Fruit fly (Drosophila melanogaster) whole organism, embryonic: ENCODE measurements around the gene CG43054.

Experiments used
- ATbp ChIP-seq: fragments of 200-800 bp; sonication (Bioruptor generic); optimal IDR thresholded peaks from 2 replicates; lab custom pipeline; 2017; ENCODE audit warnings: missing biosample characterization, mild to moderate bottlenecking, missing genetic modification characterization, missing genetic modification reagents
- Abd-B ChIP-seq: fragments of 200-800 bp; sonication (Bioruptor generic); optimal IDR thresholded peaks from 2 replicates; lab custom pipeline; 2018; ENCODE audit warnings: missing biosample characterization, mild to moderate bottlenecking, missing genetic modification characterization, moderate library complexity
- CG10366 ChIP-seq: fragments of 200-800 bp; sonication (Bioruptor generic); IDR thresholded peaks from 2 replicates; pipeline ENCODE4 v1.3.6; 2022; ENCODE audit warnings: missing biosample characterization, missing genetic modification characterization
- CG10979 ChIP-seq: fragments of 200-800 bp; sonication (Bioruptor generic); optimal IDR thresholded peaks from 2 replicates; lab custom pipeline; 2018; ENCODE audit warnings: missing biosample characterization, mild to moderate bottlenecking, missing genetic modification characterization, moderate library complexity
- CG11456 ChIP-seq: fragments of 200-800 bp; sonication (Bioruptor generic); IDR thresholded peaks from 3 replicates; pipeline ENCODE4 v1.3.6; 2022; ENCODE audit warnings: missing biosample characterization, missing genetic modification characterization
- CG13775 ChIP-seq: fragments of 200-800 bp; sonication (Bioruptor generic); optimal IDR thresholded peaks from 3 replicates; lab custom pipeline; 2017; ENCODE audit warnings: missing biosample characterization, mild to moderate bottlenecking, missing genetic modification characterization
- CG14667 ChIP-seq: fragments of 200-800 bp; sonication (Bioruptor generic); IDR thresholded peaks from 2 replicates; pipeline ENCODE4 v1.3.6; 2022; ENCODE audit warnings: missing biosample characterization, missing genetic modification characterization
- CG15696 ChIP-seq: fragments of 200-800 bp; sonication (Bioruptor generic); optimal IDR thresholded peaks from 2 replicates; lab custom pipeline; 2019; ENCODE audit warnings: missing biosample characterization, mild to moderate bottlenecking, missing genetic modification characterization, moderate library complexity
- CG17359 ChIP-seq: fragments of 200-800 bp; sonication (Bioruptor generic); optimal IDR thresholded peaks from 3 replicates; lab custom pipeline; 2018; ENCODE audit warnings: missing biosample characterization, mild to moderate bottlenecking, missing genetic modification characterization, moderate library complexity
- CG17612 ChIP-seq: fragments of 200-800 bp; sonication (Bioruptor generic); IDR thresholded peaks from 2 replicates; pipeline ENCODE4 v1.3.6; 2022; ENCODE audit warnings: missing biosample characterization, missing genetic modification characterization
- CG17802 ChIP-seq: fragments of 200-800 bp; sonication (Bioruptor generic); optimal IDR thresholded peaks from 2 replicates; lab custom pipeline; 2018; ENCODE audit warnings: missing biosample characterization, mild to moderate bottlenecking, missing genetic modification characterization, moderate library complexity
- CG18764 ChIP-seq: fragments of 200-800 bp; sonication (Bioruptor generic); optimal IDR thresholded peaks from 3 replicates; lab custom pipeline; 2016; ENCODE audit warnings: missing biosample characterization, missing genetic modification characterization
- CG2129 ChIP-seq: fragments of 200-800 bp; sonication (Bioruptor generic); IDR thresholded peaks from 2 replicates; pipeline ENCODE4 v1.3.6; 2022; ENCODE audit warnings: missing biosample characterization, missing genetic modification characterization; ENCODE audit not compliant: partially characterized antibody
- CG30020 ChIP-seq: fragments of 200-800 bp; optimal IDR thresholded peaks from 2 replicates; lab custom pipeline; 2019; ENCODE audit warnings: missing biosample characterization, mild to moderate bottlenecking, missing genetic modification characterization, moderate library complexity
- CG6791 ChIP-seq: fragments of 200-800 bp; sonication (Bioruptor generic); IDR thresholded peaks from 3 replicates; pipeline ENCODE4 v1.3.6; 2022; ENCODE audit warnings: missing biosample characterization, missing genetic modification characterization; ENCODE audit not compliant: partially characterized antibody
- CG9609 ChIP-seq: fragments of 200-800 bp; sonication (Bioruptor generic); optimal IDR thresholded peaks from 3 replicates; lab custom pipeline; 2016; ENCODE audit warnings: missing biosample characterization, missing genetic modification characterization
- CG9797 ChIP-seq: fragments of 200-800 bp; sonication (Bioruptor generic); optimal IDR thresholded peaks from 3 replicates; lab custom pipeline; 2018; ENCODE audit warnings: missing biosample characterization, mild to moderate bottlenecking, missing genetic modification characterization
- CG9876 ChIP-seq: fragments of 200-800 bp; sonication (Bioruptor generic); optimal IDR thresholded peaks from 2 replicates; lab custom pipeline; 2016; ENCODE audit warnings: missing biosample characterization, missing genetic modification characterization
- D ChIP-seq, 2 experiments: fragments of 200-800 bp in 1 of 2; fragments of >200 bp in 1 of 2; sonication (Bioruptor generic) in 1 of 2; optimal IDR thresholded peaks; 2 replicates in 1 of 2; 3 replicates in 1 of 2; lab custom pipeline; 2017; ENCODE audit warnings: mild to moderate bottlenecking in 1 of 2, missing biosample characterization in 1 of 2, missing genetic modification characterization in 1 of 2, missing genetic modification reagents in 1 of 2
- Eip74EF ChIP-seq, 2 experiments: fragments of 200-800 bp in 1 of 2; fragments of >200 bp in 1 of 2; sonication (Bioruptor generic) in 1 of 2; optimal IDR thresholded peaks; 2 replicates each; lab custom pipeline; 2017 to 2019; ENCODE audit warnings: missing biosample characterization in 2 of 2, missing genetic modification characterization in 2 of 2, mild to moderate bottlenecking in 1 of 2, moderate library complexity in 1 of 2
- Elba2 ChIP-seq: fragments of 200-800 bp; sonication (Bioruptor generic); optimal IDR thresholded peaks from 3 replicates; lab custom pipeline; 2016; ENCODE audit warnings: missing biosample characterization, missing genetic modification characterization
- HLHmδ ChIP-seq: fragments of 200-800 bp; sonication (Bioruptor generic); optimal IDR thresholded peaks from 2 replicates; lab custom pipeline; 2018; ENCODE audit warnings: missing biosample characterization, mild to moderate bottlenecking, missing genetic modification characterization, moderate library complexity
- Hr78 ChIP-seq, 2 experiments: fragments of 200-800 bp in 1 of 2; fragments of >200 bp in 1 of 2; sonication (Bioruptor generic) in 1 of 2; optimal IDR thresholded peaks; 2 replicates each; lab custom pipeline; 2017 to 2019; ENCODE audit warnings: missing biosample characterization in 2 of 2, missing genetic modification characterization in 2 of 2, mild to moderate bottlenecking in 1 of 2, moderate library complexity in 1 of 2
- Mad ChIP-seq: fragments of 200-800 bp; sonication (Bioruptor generic); optimal IDR thresholded peaks from 2 replicates; lab custom pipeline; 2016; ENCODE audit warnings: missing biosample characterization, missing genetic modification characterization
- Poxn ChIP-seq: fragments of 200-800 bp; sonication (Bioruptor generic); IDR thresholded peaks from 2 replicates; pipeline ENCODE4 v1.3.6; 2022; ENCODE audit warnings: missing biosample characterization, missing genetic modification characterization
- Ptx1 ChIP-seq: fragments of 200-800 bp; sonication (Bioruptor generic); IDR thresholded peaks from 2 replicates; pipeline ENCODE4 v1.3.6; 2022; ENCODE audit warnings: missing biosample characterization, missing genetic modification characterization
- Rx ChIP-seq: fragments of 200-800 bp; sonication (Bioruptor generic); IDR thresholded peaks from 2 replicates; pipeline ENCODE4 v1.3.6; 2022; ENCODE audit warnings: missing biosample characterization, missing genetic modification characterization
- al ChIP-seq: fragments of 200-800 bp; sonication (Bioruptor generic); IDR thresholded peaks from 2 replicates; pipeline ENCODE4 v1.3.6; 2022; ENCODE audit warnings: missing biosample characterization, missing genetic modification characterization
- ash1 ChIP-seq: fragments of 200-800 bp; sonication (Bioruptor generic); optimal IDR thresholded peaks from 2 replicates; lab custom pipeline; 2018; ENCODE audit warnings: missing biosample characterization, mild to moderate bottlenecking, missing genetic modification characterization
- chn ChIP-seq: fragments of 200-800 bp; sonication (Bioruptor generic); optimal IDR thresholded peaks from 2 replicates; lab custom pipeline; 2016; ENCODE audit warnings: missing biosample characterization, missing genetic modification characterization
- dati ChIP-seq: fragments of 200-800 bp; sonication (Bioruptor generic); IDR thresholded peaks from 2 replicates; pipeline ENCODE4 v1.3.6; 2022; ENCODE audit warnings: missing biosample characterization, missing genetic modification characterization
- dpn ChIP-seq, 2 experiments: fragments of 200-800 bp; sonication (Bioruptor generic); optimal IDR thresholded peaks; 3 replicates each; lab custom pipeline; 2016; ENCODE audit warnings: missing biosample characterization in 2 of 2, missing genetic modification characterization in 2 of 2
- eve ChIP-seq, 2 experiments: fragments of >200 bp; optimal IDR thresholded peaks; 2 replicates each; lab custom pipeline; 2017; ENCODE audit warnings: missing biosample characterization in 2 of 2, missing genetic modification characterization in 2 of 2
- gce ChIP-seq: fragments of 200-800 bp; sonication (Bioruptor generic); IDR thresholded peaks from 3 replicates; pipeline ENCODE4 v1.3.6; 2022; ENCODE audit warnings: missing biosample characterization, missing genetic modification characterization
- grn ChIP-seq: fragments of 200-800 bp; sonication (Bioruptor generic); optimal IDR thresholded peaks from 3 replicates; lab custom pipeline; 2017; ENCODE audit warnings: missing biosample characterization, missing genetic modification characterization
- gro ChIP-seq: fragments of 200-800 bp; sonication (Bioruptor generic); optimal IDR thresholded peaks from 2 replicates; lab custom pipeline; 2016; ENCODE audit warnings: missing biosample characterization, missing genetic modification characterization
- h ChIP-seq: fragments of >200 bp; optimal IDR thresholded peaks from 2 replicates; lab custom pipeline; 2017
- kay ChIP-seq: fragments of 200-800 bp; sonication (Bioruptor generic); optimal IDR thresholded peaks from 2 replicates; lab custom pipeline; 2016; ENCODE audit warnings: missing biosample characterization, missing genetic modification characterization
- kni ChIP-seq: fragments of 200-800 bp; sonication (Bioruptor generic); optimal IDR thresholded peaks from 3 replicates; lab custom pipeline; 2017; ENCODE audit warnings: mild to moderate bottlenecking, missing biosample characterization, missing genetic modification reagents, missing genetic modification characterization
- lab ChIP-seq: fragments of 200-800 bp; sonication (Bioruptor generic); optimal IDR thresholded peaks from 3 replicates; lab custom pipeline; 2017; ENCODE audit warnings: missing biosample characterization, missing genetic modification characterization, mild to moderate bottlenecking, moderate library complexity, missing genetic modification reagents
- lola ChIP-seq, 3 experiments: fragments of >200 bp in 2 of 3; fragments of 200-800 bp in 1 of 3; sonication (Bioruptor generic) in 1 of 3; optimal IDR thresholded peaks; 2 replicates each; lab custom pipeline; 2017 to 2019; ENCODE audit warnings: missing biosample characterization in 3 of 3, missing genetic modification characterization in 3 of 3, mild to moderate bottlenecking in 1 of 3, moderate library complexity in 1 of 3
- luna ChIP-seq: fragments of 200-800 bp; sonication (Bioruptor generic); optimal IDR thresholded peaks from 2 replicates; lab custom pipeline; 2016; ENCODE audit warnings: missing biosample characterization, missing genetic modification characterization
- odd ChIP-seq: fragments of 200-800 bp; sonication (Bioruptor generic); optimal IDR thresholded peaks from 2 replicates; lab custom pipeline; 2017; ENCODE audit warnings: missing biosample characterization, mild to moderate bottlenecking, missing genetic modification characterization
- otp ChIP-seq: fragments of 200-800 bp; sonication (Bioruptor generic); IDR thresholded peaks from 3 replicates; pipeline ENCODE4, ENCODE4 v1.3.6; 2022; ENCODE audit warnings: missing biosample characterization, missing genetic modification characterization
- slou ChIP-seq: fragments of 200-800 bp; sonication (Bioruptor generic); optimal IDR thresholded peaks from 3 replicates; lab custom pipeline; 2016; ENCODE audit warnings: missing biosample characterization, missing genetic modification characterization
- sna ChIP-seq: fragments of 200-800 bp; sonication (Bioruptor generic); IDR thresholded peaks from 2 replicates; pipeline ENCODE4 v1.3.6; 2022; ENCODE audit warnings: missing biosample characterization, missing genetic modification characterization; ENCODE audit not compliant: partially characterized antibody
- sr ChIP-seq: fragments of 200-800 bp; sonication (Bioruptor generic); IDR thresholded peaks from 3 replicates; pipeline ENCODE4 v1.3.6; 2022; ENCODE audit warnings: missing biosample characterization, missing genetic modification characterization
- stc ChIP-seq: fragments of 200-800 bp; sonication (Bioruptor generic); IDR thresholded peaks from 2 replicates; pipeline ENCODE4 v1.3.6; 2022; ENCODE audit warnings: missing biosample characterization, missing genetic modification characterization
- toy ChIP-seq: fragments of 200-800 bp; sonication (Bioruptor generic); IDR thresholded peaks from 2 replicates; pipeline ENCODE4 v1.3.6; 2022; ENCODE audit warnings: missing biosample characterization, missing genetic modification characterization
- twi ChIP-seq: fragments of 200-800 bp; optimal IDR thresholded peaks from 2 replicates; lab custom pipeline; 2019; ENCODE audit warnings: missing biosample characterization, mild to moderate bottlenecking, missing genetic modification characterization, moderate library complexity
- yki ChIP-seq: fragments of >200 bp; optimal IDR thresholded peaks from 3 replicates; lab custom pipeline; 2018

CG43054 gene

dm6 chr2L:17589853-17590252 lies 37.8 kb upstream of the CG43054 start (continued):
- TF ChIP-seq CG10366 (GFP tag; lab: Robert Waterston, UW) = no peak
- TF ChIP-seq CG17802 (tag; lab: Kevin White, UChicago) = no peak
- no peak for TF ChIP-seq gro
- TF ChIP-seq al = no peak
- TF ChIP-seq Abd-B (GFP tag; lab: Kevin White, UChicago) = no peak
- no peak for TF ChIP-seq kni (GFP tag; lab: Kevin White, UChicago)
- TF ChIP-seq CG6791 (GFP tag; lab: Robert Waterston, UW) = no peak
- TF ChIP-seq CG15696 (tag; lab: Kevin White, UChicago) = peak; percentile 33
- no peak for TF ChIP-seq CG13775 (GFP tag; lab: Kevin White, UChicago)
- no peak for TF ChIP-seq CG2129 (GFP tag; lab: Robert Waterston, UW)
- TF ChIP-seq ATbp (GFP tag; lab: Kevin White, UChicago) = no peak
- no peak for TF ChIP-seq lola (GFP tag; optimal IDR thresholded peaks at IDR 0.05; lab: Kevin White, UChicago)
- peak; percentile 33 for TF ChIP-seq Ptx1
- no peak for TF ChIP-seq D (optimal IDR thresholded peaks at IDR 0.05; lab: Kevin White, UChicago)
- no peak for TF ChIP-seq D (GFP tag; optimal IDR thresholded peaks at IDR 0.05; lab: Kevin White, UChicago)
- TF ChIP-seq grn = no peak
- no peak for TF ChIP-seq Mad (GFP tag; lab: Kevin White, UChicago)
- no peak for TF ChIP-seq CG9876
- TF ChIP-seq Rx (GFP tag; lab: Robert Waterston, UW) = no peak
- no peak for TF ChIP-seq otp (GFP tag; lab: Robert Waterston, UW)
- TF ChIP-seq HLHmδ = no peak
- TF ChIP-seq eve (GFP tag; optimal IDR thresholded peaks at IDR 0.05; lab: Kevin White, UChicago) = peak in 1 of 2 experiments; percentile 54
- no peak for TF ChIP-seq kay (GFP tag; lab: Kevin White, UChicago)
- TF ChIP-seq luna (GFP tag; lab: Kevin White, UChicago) = no peak
- TF ChIP-seq CG14667 (GFP tag; lab: Robert Waterston, UW) = no peak
- TF ChIP-seq yki (lab: Kevin White, UChicago) = no peak
- no peak for TF ChIP-seq dati (GFP tag; lab: Robert Waterston, UW)
- TF ChIP-seq stc (GFP tag; lab: Robert Waterston, UW) = no peak
- TF ChIP-seq Elba2 (GFP tag; lab: Kevin White, UChicago) = no peak
- no peak for TF ChIP-seq gce
- TF ChIP-seq lab (GFP tag; lab: Kevin White, UChicago) = peak; percentile 16
- no peak for TF ChIP-seq sr (GFP tag; lab: Robert Waterston, UW)
- no peak for TF ChIP-seq sna (GFP tag; lab: Robert Waterston, UW)
- TF ChIP-seq h (lab: Kevin White, UChicago) = no peak
- TF ChIP-seq CG17359 (tag; lab: Kevin White, UChicago) = peak; percentile 15
- no peak for TF ChIP-seq chn (GFP tag; lab: Kevin White, UChicago)
- no peak for TF ChIP-seq toy (GFP tag; lab: Robert Waterston, UW)
- TF ChIP-seq ash1 = no peak
- TF ChIP-seq odd = no peak
- TF ChIP-seq CG18764 (GFP tag; lab: Kevin White, UChicago) = no peak
- TF ChIP-seq CG9797 (GFP tag; lab: Kevin White, UChicago) = no peak
- 0 out of 3 replicates have a peak, but pooled peaks have one; percentile 60 for TF ChIP-seq CG11456
- no peak for TF ChIP-seq CG17612 (GFP tag; lab: Robert Waterston, UW)
- TF ChIP-seq Hr78 (GFP tag; optimal IDR thresholded peaks at IDR 0.05; lab: Kevin White, UChicago) = no peak
- no peak for TF ChIP-seq Poxn
- peak in 1 of 2 experiments; percentile 11 for TF ChIP-seq dpn (GFP tag; optimal IDR thresholded peaks at IDR 0.05; lab: Kevin White, UChicago)
- no peak for TF ChIP-seq CG9609
- TF ChIP-seq Eip74EF (GFP tag; optimal IDR thresholded peaks at IDR 0.05; lab: Kevin White, UChicago) = no peak
- no peak for TF ChIP-seq slou
- TF ChIP-seq CG10979 (tag; lab: Kevin White, UChicago) = no peak
- no peak for TF ChIP-seq CG30020 (tag; lab: Kevin White, UChicago)
- no peak for TF ChIP-seq twi (tag; lab: Kevin White, UChicago)
